Worm (Caenorhabditis elegans): ENCODE results near the gene rbc-2.
A peak's percentile ranks its signal among the peaks of the same experiment; 100 is the strongest.
"Not testable (repeated sequence)": the region's sequence is repeated elsewhere in the genome, so short reads cannot be mapped to it uniquely, and the experiment has no call there.

The rbc-2 gene

ce11 chrIII:2497270-2498201 is 31.0 kb downstream of the rbc-2 start:
- TF ChIP-seq ceh-45 (GFP tag; IDR thresholded peaks at IDR 0.05) (peak; percentile 88), unc-3 (GFP tag; conservative IDR thresholded peaks at IDR 0.05) (peak; percentile 99), sox-2 (GFP tag; IDR thresholded peaks at IDR 0.05) (peak; percentile 80)
- not testable (repeated sequence) for TF ChIP-seq unc-3 (tag; optimal IDR thresholded peaks at IDR 0.05)

DNA sequence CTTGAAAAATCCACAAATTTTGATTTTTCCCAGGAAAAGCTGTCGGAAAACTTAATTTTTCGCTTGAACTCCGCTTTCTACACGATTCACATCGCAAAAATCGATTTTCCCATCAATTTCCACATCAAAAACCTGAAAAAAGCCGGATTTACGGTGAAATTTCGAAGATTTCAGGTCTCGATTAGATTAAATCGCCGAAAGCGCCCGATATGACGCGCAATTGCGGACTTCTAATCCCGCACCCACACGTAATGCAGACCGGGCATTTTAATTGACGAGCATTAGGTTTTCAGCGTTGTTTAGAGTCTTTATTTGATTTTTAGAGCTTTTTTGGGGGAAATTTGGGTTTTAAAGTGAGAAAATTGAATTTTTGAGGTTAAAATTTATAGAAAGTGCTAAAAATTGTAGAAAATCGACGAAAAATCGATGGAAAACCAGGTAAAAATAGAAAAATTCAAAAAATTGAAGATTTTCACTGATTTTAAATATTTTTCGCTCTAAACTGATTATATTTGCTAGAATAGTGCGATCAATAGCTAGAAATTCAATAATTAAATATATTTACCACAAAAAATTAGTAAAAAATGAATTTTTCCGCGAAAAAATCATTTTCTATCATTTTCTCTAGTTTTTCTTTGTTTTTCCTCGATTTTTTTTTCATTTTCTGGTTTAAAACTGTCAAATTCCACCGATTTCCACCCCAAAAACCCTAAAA is 41.3 kb downstream of the rbc-2 start, which contains the start of gene Y54F10AL.1:
Y54F10AL.1 (plus strand) TSS at position 665 of the 715 bp plus-strand sequence.
- TF ChIP-seq unc-42 (tag; optimal IDR thresholded peaks at IDR 0.05) (peak; percentile 77), ceh-19 (GFP tag; optimal IDR thresholded peaks at IDR 0.05) (no peak)

ce11 chrIII:2482754-2483153 is 45.7 kb downstream of the rbc-2 start:
- TF ChIP-seq ceh-31 (tag; optimal IDR thresholded peaks at IDR 0.05) (no peak), madf-2 (tag; optimal IDR thresholded peaks at IDR 0.05) (no peak), lim-6 (tag; optimal IDR thresholded peaks at IDR 0.05) (no peak), mec-3 (tag; optimal IDR thresholded peaks at IDR 0.05; ENCODE audit: borderline replicate concordance) (no peak), gmeb-2 (tag; optimal IDR thresholded peaks at IDR 0.05) (no peak), K09A11.1 (tag; optimal IDR thresholded peaks at IDR 0.05; ENCODE audit: insufficient read depth) (no peak), ceh-18 (tag; optimal IDR thresholded peaks at IDR 0.05) (no peak), ttx-3 (tag; optimal IDR thresholded peaks at IDR 0.05) (no peak), ceh-30 (tag; optimal IDR thresholded peaks at IDR 0.05) (no peak), fkh-10 (GFP tag; optimal IDR thresholded peaks at IDR 0.05) (no peak), nfya-1 (tag; optimal IDR thresholded peaks at IDR 0.05) (no peak), pha-2 (tag; optimal IDR thresholded peaks at IDR 0.05) (no peak), sox-2 (GFP tag; IDR thresholded peaks at IDR 0.05) (no peak), ets-4 (tag; optimal IDR thresholded peaks at IDR 0.05) (no peak), pqm-1 (tag; optimal IDR thresholded peaks at IDR 0.05) (no peak), syd-9 (tag; optimal IDR thresholded peaks at IDR 0.05) (no peak)

DNA sequence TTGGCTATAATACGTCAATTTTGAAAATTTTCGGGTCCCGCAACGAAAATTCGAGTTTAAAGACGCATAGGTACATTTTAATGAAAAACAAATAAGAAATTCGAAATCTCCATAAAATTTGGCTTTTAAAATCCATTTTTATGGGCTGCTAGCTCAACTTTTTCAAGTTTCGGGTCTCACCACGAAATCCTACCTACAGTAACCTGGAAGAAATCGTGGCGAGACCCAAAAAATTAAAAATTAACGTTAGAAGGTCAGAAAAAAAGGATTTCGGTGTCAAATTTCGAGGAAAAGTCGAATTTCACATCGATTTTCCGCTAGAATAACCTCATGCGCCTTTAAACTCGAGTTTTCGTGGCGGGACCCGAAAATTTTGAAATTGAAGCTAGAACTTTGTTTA is 46.3 kb downstream of the rbc-2 start:
- TF ChIP-seq rnt-1 (tag; optimal IDR thresholded peaks at IDR 0.05), result no peak
- TF ChIP-seq ahr-1 (tag; optimal IDR thresholded peaks at IDR 0.05), result no peak
- no peak for TF ChIP-seq madf-2 (tag; optimal IDR thresholded peaks at IDR 0.05)
- TF ChIP-seq ets-4 (tag; optimal IDR thresholded peaks at IDR 0.05), result no peak
- no peak for TF ChIP-seq mec-3 (tag; optimal IDR thresholded peaks at IDR 0.05; ENCODE audit: borderline replicate concordance)
- no peak for TF ChIP-seq unc-3 (GFP tag; conservative IDR thresholded peaks at IDR 0.05)
- no peak for TF ChIP-seq unc-3 (tag; optimal IDR thresholded peaks at IDR 0.05)
- no peak for TF ChIP-seq hlh-6 (tag; optimal IDR thresholded peaks at IDR 0.05)
- TF ChIP-seq lim-6 (tag; optimal IDR thresholded peaks at IDR 0.05), result no peak
- no peak for TF ChIP-seq ceh-2 (tag; optimal IDR thresholded peaks at IDR 0.05)
- TF ChIP-seq T23F11.4 (GFP tag; optimal IDR thresholded peaks at IDR 0.05), result no peak
- TF ChIP-seq syd-9 (tag; optimal IDR thresholded peaks at IDR 0.05), result no peak
- TF ChIP-seq eyg-1 (tag; optimal IDR thresholded peaks at IDR 0.05), result no peak
- TF ChIP-seq pqm-1 (tag; optimal IDR thresholded peaks at IDR 0.05), result no peak
- TF ChIP-seq ref-2 (tag; optimal IDR thresholded peaks at IDR 0.05), result no peak
- TF ChIP-seq ceh-30 (tag; optimal IDR thresholded peaks at IDR 0.05), result no peak
- TF ChIP-seq tbx-7 (tag; optimal IDR thresholded peaks at IDR 0.05), result no peak
- TF ChIP-seq Y22D7AL.16 (tag; optimal IDR thresholded peaks at IDR 0.05), result no peak

DNA sequence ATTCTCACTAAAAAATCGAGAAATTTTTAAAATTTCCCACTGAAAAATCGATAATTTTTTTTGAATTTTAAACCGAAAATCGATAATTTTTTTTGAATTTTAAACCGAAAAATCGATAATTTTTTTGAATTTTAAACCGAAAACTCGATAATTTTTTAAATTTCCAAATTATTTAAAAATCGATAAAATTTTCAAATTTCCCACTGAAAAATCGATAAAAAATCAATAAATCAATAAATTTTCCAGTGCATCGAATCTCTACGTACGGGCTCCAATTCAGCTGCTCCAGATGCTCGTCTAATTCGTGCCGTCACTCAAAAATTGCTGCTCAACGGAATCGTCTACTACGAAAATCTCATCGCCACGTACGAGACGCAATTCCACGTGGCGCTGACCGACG is 49.9 kb downstream of the rbc-2 start:
- TF ChIP-seq ref-2 (tag; optimal IDR thresholded peaks at IDR 0.05), result no peak
- TF ChIP-seq pqm-1 (tag; optimal IDR thresholded peaks at IDR 0.05), result no peak
- peak; percentile 37 for TF ChIP-seq ceh-48 (tag; optimal IDR thresholded peaks at IDR 0.05)
- no peak for TF ChIP-seq Y22D7AL.16 (tag; optimal IDR thresholded peaks at IDR 0.05)
- no peak for TF ChIP-seq che-1 (tag; optimal IDR thresholded peaks at IDR 0.05)
- no peak for TF ChIP-seq pros-1 (tag; optimal IDR thresholded peaks at IDR 0.05)
- no peak for TF ChIP-seq ceh-30 (tag; optimal IDR thresholded peaks at IDR 0.05)
- TF ChIP-seq ceh-31 (tag; optimal IDR thresholded peaks at IDR 0.05), result no peak
- no peak for TF ChIP-seq tbx-7 (tag; optimal IDR thresholded peaks at IDR 0.05)
